Fruit fly (Drosophila melanogaster) whole organism, embryonic: ENCODE measurements around the gene ATP7.

ENCODE experiments used
- Atf3 ChIP-seq: fragments of 200-800 bp; sonication (Bioruptor generic); optimal IDR thresholded peaks from 3 replicates; lab custom pipeline; 2016; ENCODE audit warnings: missing biosample characterization, missing genetic modification characterization
- B-H2 ChIP-seq: fragments of 200-800 bp; sonication (Bioruptor generic); optimal IDR thresholded peaks from 2 replicates; lab custom pipeline; 2018; ENCODE audit warnings: missing biosample characterization, mild to moderate bottlenecking, missing genetic modification characterization
- Bdp1 ChIP-seq: fragments of 200-800 bp; sonication (Bioruptor generic); optimal IDR thresholded peaks from 3 replicates; lab custom pipeline; 2016; ENCODE audit warnings: missing biosample characterization, missing genetic modification characterization
- Bgb ChIP-seq: fragments of 200-800 bp; sonication (Bioruptor generic); IDR thresholded peaks from 2 replicates; pipeline ENCODE4 v1.3.6; 2022; ENCODE audit warnings: missing biosample characterization, missing genetic modification characterization; ENCODE audit not compliant: partially characterized antibody
- BtbVII ChIP-seq: fragments of 200-800 bp; sonication (Bioruptor generic); optimal IDR thresholded peaks from 3 replicates; lab custom pipeline; 2017; ENCODE audit warnings: missing biosample characterization, mild to moderate bottlenecking, missing genetic modification characterization
- CG10147 ChIP-seq: fragments of 200-800 bp; sonication (Bioruptor generic); optimal IDR thresholded peaks from 2 replicates; lab custom pipeline; 2019; ENCODE audit warnings: missing biosample characterization, mild to moderate bottlenecking, missing genetic modification characterization, moderate library complexity
- CG10267 ChIP-seq: fragments of 200-800 bp; sonication (Bioruptor generic); optimal IDR thresholded peaks from 2 replicates; lab custom pipeline; 2018; ENCODE audit warnings: missing biosample characterization, mild to moderate bottlenecking, missing genetic modification characterization, moderate library complexity
- CG10366 ChIP-seq: fragments of 200-800 bp; sonication (Bioruptor generic); IDR thresholded peaks from 2 replicates; pipeline ENCODE4 v1.3.6; 2022; ENCODE audit warnings: missing biosample characterization, missing genetic modification characterization
- CG11247 ChIP-seq: fragments of 200-800 bp; sonication (Bioruptor generic); IDR thresholded peaks from 2 replicates; pipeline ENCODE4 v1.3.6; 2022; ENCODE audit warnings: missing biosample characterization, missing genetic modification characterization
- CG11504 ChIP-seq: fragments of 200-800 bp; sonication (Bioruptor generic); optimal IDR thresholded peaks from 3 replicates; lab custom pipeline; 2019; ENCODE audit warnings: missing biosample characterization, mild to moderate bottlenecking, missing genetic modification characterization, moderate library complexity
- CG14050 ChIP-seq: fragments of 200-800 bp; sonication (Bioruptor generic); IDR thresholded peaks from 3 replicates; pipeline ENCODE4 v1.3.6; 2022; ENCODE audit warnings: missing biosample characterization, missing genetic modification characterization
- CG15601 ChIP-seq: fragments of 200-800 bp; sonication (Bioruptor generic); optimal IDR thresholded peaks from 3 replicates; lab custom pipeline; 2019; ENCODE audit warnings: missing biosample characterization, mild to moderate bottlenecking, missing genetic modification characterization, moderate library complexity
- CG1603 ChIP-seq: fragments of 200-800 bp; sonication (Bioruptor generic); optimal IDR thresholded peaks from 2 replicates; lab custom pipeline; 2019; ENCODE audit warnings: missing biosample characterization, mild to moderate bottlenecking, missing genetic modification characterization, moderate library complexity
- CG17328 ChIP-seq: fragments of 200-800 bp; sonication (Bioruptor generic); IDR thresholded peaks from 2 replicates; pipeline ENCODE4 v1.3.6; 2022; ENCODE audit warnings: missing biosample characterization, missing genetic modification characterization
- CG2202 ChIP-seq: fragments of 200-800 bp; sonication (Bioruptor generic); optimal IDR thresholded peaks from 2 replicates; lab custom pipeline; 2018; ENCODE audit warnings: missing biosample characterization, mild to moderate bottlenecking, missing genetic modification characterization
- CG31388 ChIP-seq: fragments of 200-800 bp; sonication (Bioruptor generic); optimal IDR thresholded peaks from 2 replicates; lab custom pipeline; 2016; ENCODE audit warnings: missing biosample characterization, missing genetic modification characterization
- CG3726 ChIP-seq: fragments of 200-800 bp; sonication (Bioruptor generic); IDR thresholded peaks from 3 replicates; pipeline ENCODE4, ENCODE4 v1.3.6; 2022; ENCODE audit warnings: missing biosample characterization, missing genetic modification characterization
- CG6683 ChIP-seq: fragments of 200-800 bp; sonication (Bioruptor generic); optimal IDR thresholded peaks from 2 replicates; lab custom pipeline; 2017; ENCODE audit warnings: missing biosample characterization, mild to moderate bottlenecking, missing genetic modification characterization, missing genetic modification reagents
- CG7372 ChIP-seq: fragments of 200-800 bp; sonication (Bioruptor generic); IDR thresholded peaks from 2 replicates; pipeline ENCODE4 v1.3.6; 2022; ENCODE audit warnings: missing biosample characterization, missing genetic modification characterization
- CG7786 ChIP-seq: fragments of 200-800 bp; sonication (Bioruptor generic); optimal IDR thresholded peaks from 2 replicates; lab custom pipeline; 2016; ENCODE audit warnings: missing biosample characterization, missing genetic modification characterization
- CG8924 ChIP-seq: fragments of 200-800 bp; optimal IDR thresholded peaks from 3 replicates; lab custom pipeline; 2019; ENCODE audit warnings: missing biosample characterization, mild to moderate bottlenecking, missing genetic modification characterization, moderate library complexity
- CHES-1-like ChIP-seq: fragments of 200-800 bp; sonication (Bioruptor generic); optimal IDR thresholded peaks from 2 replicates; lab custom pipeline; 2016; ENCODE audit warnings: missing biosample characterization, missing genetic modification characterization
- CTCF ChIP-seq: fragments of 200-800 bp; sonication (Bioruptor generic); optimal IDR thresholded peaks from 2 replicates; lab custom pipeline; 2017; ENCODE audit warnings: missing biosample characterization, mild to moderate bottlenecking, missing genetic modification characterization, moderate library complexity
- Doc3 ChIP-seq: fragments of 200-800 bp; sonication (Bioruptor generic); IDR thresholded peaks from 3 replicates; pipeline ENCODE4 v1.3.6; 2022; ENCODE audit warnings: missing biosample characterization, missing genetic modification characterization; ENCODE audit not compliant: partially characterized antibody
- Jarid2 ChIP-seq: fragments of 200-800 bp; sonication (Bioruptor generic); optimal IDR thresholded peaks from 3 replicates; lab custom pipeline; 2017; ENCODE audit warnings: mild to moderate bottlenecking, missing biosample characterization, missing genetic modification reagents, missing genetic modification characterization
- Lpt ChIP-seq: fragments of >200 bp; optimal IDR thresholded peaks from 2 replicates; lab custom pipeline; 2018; ENCODE audit warnings: missing biosample characterization, missing genetic modification characterization
- MBD-R2 ChIP-seq: fragments of 200-800 bp; sonication (Bioruptor generic); IDR thresholded peaks from 2 replicates; pipeline ENCODE4 v1.3.6; 2022; ENCODE audit warnings: missing biosample characterization, missing genetic modification characterization
- Max ChIP-seq: fragments of 200-800 bp; sonication (Bioruptor generic); optimal IDR thresholded peaks from 2 replicates; lab custom pipeline; 2016; ENCODE audit warnings: missing biosample characterization, mild to moderate bottlenecking, missing genetic modification characterization
- Med ChIP-seq: fragments of 200-800 bp; sonication (Bioruptor generic); peaks from one replicate; lab custom pipeline; 2016; ENCODE audit warnings: missing biosample characterization, missing genetic modification characterization, mild to moderate bottlenecking, inconsistent platforms, moderate library complexity
- Trl ChIP-seq, 3 experiments: fragments of >200 bp in 2 of 3; fragments of 200-800 bp in 1 of 3; sonication (Bioruptor generic) in 1 of 3; optimal IDR thresholded peaks; 2 replicates in 1 of 3; 3 replicates in 2 of 3; lab custom pipeline; 2016 to 2017; ENCODE audit warnings: missing biosample characterization in 1 of 3, missing genetic modification characterization in 1 of 3
- al ChIP-seq: fragments of 200-800 bp; sonication (Bioruptor generic); IDR thresholded peaks from 2 replicates; pipeline ENCODE4 v1.3.6; 2022; ENCODE audit warnings: missing biosample characterization, missing genetic modification characterization
- ash1 ChIP-seq: fragments of 200-800 bp; sonication (Bioruptor generic); optimal IDR thresholded peaks from 2 replicates; lab custom pipeline; 2018; ENCODE audit warnings: missing biosample characterization, mild to moderate bottlenecking, missing genetic modification characterization
- az2 ChIP-seq: fragments of 200-800 bp; sonication (Bioruptor generic); optimal IDR thresholded peaks from 3 replicates; lab custom pipeline; 2016; ENCODE audit warnings: missing biosample characterization, missing genetic modification characterization
- bbx ChIP-seq: fragments of 200-800 bp; sonication (Bioruptor generic); IDR thresholded peaks from 2 replicates; pipeline ENCODE4 v1.3.6; 2022; ENCODE audit warnings: missing biosample characterization, missing genetic modification characterization; ENCODE audit not compliant: partially characterized antibody
- bigmax ChIP-seq: fragments of 200-800 bp; sonication (Bioruptor generic); optimal IDR thresholded peaks from 2 replicates; lab custom pipeline; 2018; ENCODE audit warnings: missing biosample characterization, mild to moderate bottlenecking, missing genetic modification characterization
- cato ChIP-seq: fragments of 200-800 bp; sonication (Bioruptor generic); optimal IDR thresholded peaks from 2 replicates; lab custom pipeline; 2016; ENCODE audit warnings: missing biosample characterization, missing genetic modification characterization, borderline replicate concordance
- crp ChIP-seq, 2 experiments: fragments of 200-800 bp; sonication (Bioruptor generic); optimal IDR thresholded peaks; 2 replicates in 1 of 2; 3 replicates in 1 of 2; lab custom pipeline; 2017; ENCODE audit warnings: missing biosample characterization in 2 of 2, missing genetic modification characterization in 2 of 2, mild to moderate bottlenecking in 1 of 2, moderate library complexity in 1 of 2
- fd3F ChIP-seq: fragments of 200-800 bp; sonication (Bioruptor generic); optimal IDR thresholded peaks from 2 replicates; lab custom pipeline; 2018; ENCODE audit warnings: missing biosample characterization, mild to moderate bottlenecking, missing genetic modification characterization, moderate library complexity
- gce ChIP-seq: fragments of 200-800 bp; sonication (Bioruptor generic); IDR thresholded peaks from 3 replicates; pipeline ENCODE4 v1.3.6; 2022; ENCODE audit warnings: missing biosample characterization, missing genetic modification characterization
- hth ChIP-seq: fragments of >200 bp; optimal IDR thresholded peaks from 2 replicates; lab custom pipeline; 2017; ENCODE audit warnings: inconsistent platforms
- jumu ChIP-seq: fragments of 200-800 bp; sonication (Bioruptor generic); optimal IDR thresholded peaks from 3 replicates; lab custom pipeline; 2016; ENCODE audit warnings: missing biosample characterization, missing genetic modification characterization
- lilli ChIP-seq: fragments of 200-800 bp; sonication (Bioruptor generic); optimal IDR thresholded peaks from 3 replicates; lab custom pipeline; 2016; ENCODE audit warnings: missing biosample characterization, missing genetic modification characterization
- luna ChIP-seq: fragments of 200-800 bp; sonication (Bioruptor generic); optimal IDR thresholded peaks from 2 replicates; lab custom pipeline; 2016; ENCODE audit warnings: missing biosample characterization, missing genetic modification characterization
- p53 ChIP-seq: fragments of 200-800 bp; sonication (Bioruptor generic); optimal IDR thresholded peaks from 2 replicates; lab custom pipeline; 2016; ENCODE audit warnings: missing biosample characterization, missing genetic modification characterization
- phol ChIP-seq: fragments of 200-800 bp; sonication (Bioruptor generic); optimal IDR thresholded peaks from 3 replicates; lab custom pipeline; 2018; ENCODE audit warnings: missing biosample characterization, mild to moderate bottlenecking, missing genetic modification characterization, moderate library complexity
- row ChIP-seq: fragments of 200-800 bp; sonication (Bioruptor generic); IDR thresholded peaks from 3 replicates; pipeline ENCODE4 v1.3.6; 2022; ENCODE audit warnings: missing biosample characterization, missing genetic modification characterization
- sens ChIP-seq: fragments of 200-800 bp; sonication (Bioruptor generic); peaks from one replicate; lab custom pipeline; 2016; ENCODE audit warnings: missing biosample characterization, missing genetic modification characterization
- toy ChIP-seq: fragments of 200-800 bp; sonication (Bioruptor generic); IDR thresholded peaks from 2 replicates; pipeline ENCODE4 v1.3.6; 2022; ENCODE audit warnings: missing biosample characterization, missing genetic modification characterization
- vvl ChIP-seq: fragments of 200-800 bp; sonication (Bioruptor generic); IDR thresholded peaks from 2 replicates; pipeline ENCODE4 v1.3.6; 2022; ENCODE audit warnings: missing biosample characterization, missing genetic modification characterization
- zen ChIP-seq: fragments of 200-800 bp; sonication (Bioruptor generic); optimal IDR thresholded peaks from 3 replicates; lab custom pipeline; 2018; ENCODE audit warnings: missing biosample characterization, mild to moderate bottlenecking, missing genetic modification characterization, moderate library complexity
- zfh1 ChIP-seq: fragments of 200-800 bp; sonication (Bioruptor generic); IDR thresholded peaks from 3 replicates; pipeline ENCODE4 v1.3.6; 2022; ENCODE audit warnings: missing biosample characterization, missing genetic modification characterization
- zfh2 ChIP-seq: fragments of 200-800 bp; sonication (Bioruptor generic); optimal IDR thresholded peaks from 2 replicates; lab custom pipeline; 2016; ENCODE audit warnings: missing biosample characterization, missing genetic modification characterization

Gene ATP7

dm6 chrX:11886976-11887375 is 32.2 kb downstream of the ATP7 start, which contains the start of the genes CG10353 and SelG (continued):
- TF ChIP-seq Med (GFP tag; lab: Kevin White, UChicago) (peak; percentile 94), CG10267 (tag; lab: Kevin White, UChicago) (peak; percentile 95), CG7372 (GFP tag; lab: Robert Waterston, UW) (no peak), ash1 (GFP tag; lab: Kevin White, UChicago) (peak; percentile 10), CG6683 (GFP tag; lab: Kevin White, UChicago) (no peak), CG3726 (no peak), Doc3 (GFP tag; lab: Robert Waterston, UW) (peak; percentile 74; the same call in 2 of the 3 replicates), Atf3 (no peak), toy (no peak), CG7786 (peak; percentile 43), row (GFP tag; lab: Robert Waterston, UW) (peak; percentile 58), BtbVII (GFP tag; lab: Kevin White, UChicago) (no peak), CG31388 (GFP tag; lab: Kevin White, UChicago) (no peak), zfh2 (GFP tag; lab: Kevin White, UChicago) (peak; percentile 58), CG11247 (GFP tag; lab: Robert Waterston, UW) (no peak), Bgb (GFP tag; lab: Robert Waterston, UW) (peak; percentile 90), B-H2 (GFP tag; lab: Kevin White, UChicago) (peak; percentile 87), jumu (GFP tag; lab: Kevin White, UChicago) (peak; percentile 36), Trl (optimal IDR thresholded peaks at IDR 0.05; lab: Kevin White, UChicago) (no peak), Trl (GFP tag; optimal IDR thresholded peaks at IDR 0.05; lab: Kevin White, UChicago) (peak; percentile 45), Max (peak; percentile 49), bigmax (GFP tag; lab: Kevin White, UChicago) (peak; percentile 34), luna (GFP tag; lab: Kevin White, UChicago) (no peak), CG8924 (tag; lab: Kevin White, UChicago) (peak; percentile 43), CG1603 (tag; lab: Kevin White, UChicago) (peak; percentile 80), vvl (peak; percentile 64), lilli (GFP tag; lab: Kevin White, UChicago) (peak; percentile 67), CG2202 (tag; lab: Kevin White, UChicago) (no peak), cato (no peak), sens (GFP tag; lab: Kevin White, UChicago) (peak; percentile 85), p53 (GFP tag; lab: Kevin White, UChicago) (peak; percentile 27), MBD-R2 (peak; percentile 91), bbx (GFP tag; lab: Robert Waterston, UW) (peak; percentile 86), zen (peak; percentile 25), al (GFP tag; lab: Robert Waterston, UW) (no peak), zfh1 (GFP tag; lab: Robert Waterston, UW) (peak; percentile 42; the same call in 1 of the 3 replicates), Jarid2 (peak; percentile 14), CG10366 (GFP tag; lab: Robert Waterston, UW) (0 out of 2 replicates have a peak, but pooled peaks have one; percentile 11), CTCF (GFP tag; lab: Kevin White, UChicago) (peak; percentile 11), CG11504 (tag; lab: Kevin White, UChicago) (peak; percentile 48), fd3F (GFP tag; lab: Kevin White, UChicago) (no peak), CG10147 (GFP tag; lab: Kevin White, UChicago) (no peak), hth (lab: Kevin White, UChicago) (no peak), CG14050 (GFP tag; lab: Robert Waterston, UW) (no peak), Lpt (GFP tag; lab: Kevin White, UChicago) (no peak), gce (GFP tag; lab: Robert Waterston, UW) (no peak), az2 (no peak), CHES-1-like (GFP tag; lab: Kevin White, UChicago) (peak; percentile 70), CG15601 (tag; lab: Kevin White, UChicago) (peak; percentile 47), phol (tag; lab: Kevin White, UChicago) (peak; percentile 27), CG17328 (GFP tag; lab: Robert Waterston, UW) (no peak), crp (GFP tag; optimal IDR thresholded peaks at IDR 0.05; lab: Kevin White, UChicago) (peak; percentile 77 to 96), Bdp1 (GFP tag; lab: Kevin White, UChicago) (peak; percentile 51)
